Worm (Caenorhabditis elegans) whole organism, late embryonic: Measurements from ENCODE around the gene cdk-1.

Experiments used
- C08G9.2 ChIP-seq: sonication (generic microtip); optimal IDR thresholded peaks from 2 replicates; lab custom pipeline; 2016; ENCODE audit warnings: mild to moderate bottlenecking, missing genetic modification characterization, moderate library complexity, missing compliant biosample characterization
- K09A11.1 ChIP-seq: sonication (generic microtip); optimal IDR thresholded peaks from 2 replicates; lab custom pipeline; 2017; ENCODE audit warnings: antibody characterized with exemption, mild to moderate bottlenecking, missing genetic modification characterization, missing compliant biosample characterization; ENCODE audit not compliant: insufficient read depth
- T23F11.4 ChIP-seq: fragments of 200-800 bp; sonication (Bioruptor generic); optimal IDR thresholded peaks from 2 replicates; lab custom pipeline; 2018; ENCODE audit warnings: mild to moderate bottlenecking, missing genetic modification characterization, missing compliant biosample characterization
- ceh-14 ChIP-seq: sonication (generic microtip); optimal IDR thresholded peaks from 2 replicates; lab custom pipeline; 2016; ENCODE audit warnings: missing genotype, missing genetic modification characterization, missing compliant biosample characterization
- ceh-18 ChIP-seq: sonication (generic microtip); optimal IDR thresholded peaks from 2 replicates; lab custom pipeline; 2016; ENCODE audit warnings: missing genetic modification characterization, missing compliant biosample characterization
- ceh-22 ChIP-seq: sonication (generic microtip); optimal IDR thresholded peaks from 2 replicates; lab custom pipeline; 2017; ENCODE audit warnings: missing biosample characterization, missing genetic modification characterization
- ceh-31 ChIP-seq: sonication (generic microtip); optimal IDR thresholded peaks from 2 replicates; lab custom pipeline; 2016; ENCODE audit warnings: missing genetic modification characterization, missing compliant biosample characterization
- ceh-48 ChIP-seq: sonication (generic microtip); optimal IDR thresholded peaks from 2 replicates; lab custom pipeline; 2016; ENCODE audit warnings: missing genetic modification characterization, inconsistent platforms, missing compliant biosample characterization
- ceh-9 ChIP-seq: sonication (generic microtip); optimal IDR thresholded peaks from 2 replicates; lab custom pipeline; 2016; ENCODE audit warnings: mild to moderate bottlenecking, missing genetic modification characterization, inconsistent platforms, missing compliant biosample characterization
- dmd-4 ChIP-seq: sonication (generic microtip); optimal IDR thresholded peaks from 2 replicates; lab custom pipeline; 2016; ENCODE audit warnings: borderline replicate concordance, missing genetic modification characterization, missing compliant biosample characterization
- dve-1 ChIP-seq: sonication (generic microtip); optimal IDR thresholded peaks from 2 replicates; lab custom pipeline; 2017; ENCODE audit warnings: antibody characterized with exemption, mild to moderate bottlenecking, missing genetic modification characterization, missing compliant biosample characterization
- elt-2 ChIP-seq: sonication (generic microtip); optimal IDR thresholded peaks from 2 replicates; lab custom pipeline; 2016; ENCODE audit warnings: missing genetic modification reagents, missing genetic modification characterization, missing compliant biosample characterization
- elt-4 ChIP-seq: sonication (generic microtip); optimal IDR thresholded peaks from 2 replicates; lab custom pipeline; 2016; ENCODE audit warnings: missing genetic modification characterization, missing compliant biosample characterization
- ets-4 ChIP-seq: sonication (generic microtip); optimal IDR thresholded peaks from 2 replicates; lab custom pipeline; 2016; ENCODE audit warnings: missing genetic modification characterization, missing compliant biosample characterization
- hlh-13 ChIP-seq: fragments of 200-800 bp; sonication (Bioruptor generic); optimal IDR thresholded peaks from 2 replicates; lab custom pipeline; 2018; ENCODE audit warnings: mild to moderate bottlenecking, missing genetic modification characterization, missing compliant biosample characterization
- hlh-15 ChIP-seq: sonication (generic microtip); optimal IDR thresholded peaks from 2 replicates; lab custom pipeline; 2016; ENCODE audit warnings: missing genetic modification characterization, missing compliant biosample characterization
- hlh-6 ChIP-seq: sonication (generic microtip); optimal IDR thresholded peaks from 2 replicates; lab custom pipeline; 2016; ENCODE audit warnings: missing genotype, missing genetic modification characterization, missing compliant biosample characterization
- hlh-8 ChIP-seq: sonication (generic microtip); optimal IDR thresholded peaks from 2 replicates; lab custom pipeline; 2016; ENCODE audit warnings: missing genotype, missing genetic modification characterization, missing compliant biosample characterization
- lim-6 ChIP-seq: sonication (generic microtip); optimal IDR thresholded peaks from 2 replicates; lab custom pipeline; 2016; ENCODE audit warnings: missing genetic modification characterization, missing compliant biosample characterization
- lin-11 ChIP-seq: fragments of 200-800 bp; sonication (Bioruptor generic); optimal IDR thresholded peaks from 2 replicates; lab custom pipeline; 2018; ENCODE audit warnings: mild to moderate bottlenecking, missing genetic modification characterization, missing compliant biosample characterization
- mec-3 ChIP-seq: sonication (generic microtip); optimal IDR thresholded peaks from 2 replicates; lab custom pipeline; 2016; ENCODE audit warnings: borderline replicate concordance, missing genetic modification characterization, missing compliant biosample characterization
- nfya-1 ChIP-seq: sonication (generic microtip); optimal IDR thresholded peaks from 2 replicates; lab custom pipeline; 2017; ENCODE audit warnings: missing genetic modification characterization, mild to moderate bottlenecking, missing compliant biosample characterization, antibody characterized with exemption, moderate library complexity
- nhr-11 ChIP-seq: fragments of 150-350 bp; optimal IDR thresholded peaks from 2 replicates; lab custom pipeline; 2014; ENCODE audit warnings: missing biosample characterization, missing genetic modification characterization
- nhr-232 ChIP-seq: sonication (generic microtip); optimal IDR thresholded peaks from 2 replicates; lab custom pipeline; 2016; ENCODE audit warnings: missing genetic modification characterization, missing compliant biosample characterization
- odd-2 ChIP-seq: sonication (generic microtip); optimal IDR thresholded peaks from 2 replicates; lab custom pipeline; 2017; ENCODE audit warnings: antibody characterized with exemption, mild to moderate bottlenecking, missing genetic modification characterization, missing compliant biosample characterization
- pag-3 ChIP-seq: sonication (generic microtip); optimal IDR thresholded peaks from 2 replicates; lab custom pipeline; 2016; ENCODE audit warnings: missing compliant biosample characterization, missing genetic modification characterization, borderline replicate concordance
- pax-1 ChIP-seq: fragments of 150-350 bp; optimal IDR thresholded peaks from 2 replicates; lab custom pipeline; 2014; ENCODE audit warnings: missing biosample characterization, missing genetic modification characterization
- pha-4 ChIP-seq: fragments of 150-350 bp; optimal IDR thresholded peaks from 2 replicates; lab custom pipeline; 2018; ENCODE audit warnings: missing biosample characterization, missing genetic modification reagents, missing genetic modification characterization
- pqm-1 ChIP-seq: sonication (generic microtip); optimal IDR thresholded peaks from 2 replicates; lab custom pipeline; 2016; ENCODE audit warnings: missing genetic modification characterization, missing compliant biosample characterization
- sdc-2 ChIP-seq: sonication (generic microtip); optimal IDR thresholded peaks from 2 replicates; lab custom pipeline; 2016; ENCODE audit warnings: missing genotype, missing genetic modification characterization, missing compliant biosample characterization
- sox-2 ChIP-seq: fragments of 200-800 bp; sonication (Bioruptor generic); IDR thresholded peaks from 2 replicates; pipeline ENCODE4 v1.3.6; 2022; ENCODE audit warnings: missing genetic modification reagents, missing genetic modification characterization, missing compliant biosample characterization
- sox-4 ChIP-seq: sonication (generic microtip); optimal IDR thresholded peaks from 2 replicates; lab custom pipeline; 2017; ENCODE audit warnings: mild to moderate bottlenecking, missing genetic modification characterization, inconsistent platforms, missing compliant biosample characterization
- syd-9 ChIP-seq: sonication (generic microtip); optimal IDR thresholded peaks from 2 replicates; lab custom pipeline; 2016; ENCODE audit warnings: mild to moderate bottlenecking, missing genetic modification characterization, moderate library complexity, missing compliant biosample characterization
- tbx-2 ChIP-seq: sonication (generic microtip); optimal IDR thresholded peaks from 2 replicates; lab custom pipeline; 2016; ENCODE audit warnings: missing genetic modification characterization, missing compliant biosample characterization
- tbx-7 ChIP-seq: sonication (generic microtip); optimal IDR thresholded peaks from 2 replicates; lab custom pipeline; 2016; ENCODE audit warnings: missing genotype, missing genetic modification characterization, missing compliant biosample characterization
- unc-42 ChIP-seq: sonication (generic microtip); optimal IDR thresholded peaks from 2 replicates; lab custom pipeline; 2016; ENCODE audit warnings: missing genotype, missing genetic modification characterization, missing compliant biosample characterization
- unc-55 ChIP-seq: sonication (generic microtip); optimal IDR thresholded peaks from 2 replicates; lab custom pipeline; 2017; ENCODE audit warnings: missing biosample characterization, missing genetic modification reagents, missing genetic modification characterization
- zip-5 ChIP-seq: sonication (generic microtip); optimal IDR thresholded peaks from 2 replicates; lab custom pipeline; 2016; ENCODE audit warnings: missing genetic modification characterization, missing compliant biosample characterization
- ztf-16 ChIP-seq: sonication (generic microtip); optimal IDR thresholded peaks from 2 replicates; lab custom pipeline; 2017; ENCODE audit warnings: missing genetic modification characterization, missing compliant biosample characterization

The cdk-1 gene

DNA sequence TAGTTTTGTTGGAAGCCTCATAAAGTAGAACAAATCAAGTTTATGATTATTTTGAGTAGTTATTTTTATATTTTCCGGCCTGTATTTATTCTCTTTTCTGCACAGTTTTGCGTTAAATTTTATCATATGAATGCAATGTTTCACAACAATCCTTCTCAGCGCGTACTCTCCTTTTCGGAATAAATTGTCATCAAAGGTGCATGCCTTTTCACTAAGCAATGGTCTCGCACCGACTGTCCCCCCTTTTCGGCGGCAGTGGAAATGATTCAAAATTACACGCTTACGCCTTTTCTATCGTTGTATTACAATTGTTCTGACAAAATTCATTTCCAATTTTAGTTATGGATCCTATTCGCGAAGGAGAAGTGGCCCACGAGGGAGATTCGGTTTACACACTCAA is at the start of gene cdk-1, which contains the start of gene iff-1:
TSS of gene cdk-1 (plus strand) at position 340 of the 400 bp plus-strand sequence.
TSS of gene iff-1 (minus strand) at position 61 of the 400 bp plus-strand sequence.
- TF ChIP-seq ceh-31 (tag; lab: Kevin White, UChicago) = peak; percentile 8
- no peak for TF ChIP-seq K09A11.1 (tag; lab: Kevin White, UChicago)
- peak; percentile 12 for TF ChIP-seq nfya-1 (tag; lab: Kevin White, UChicago)
- no peak for TF ChIP-seq lim-6 (tag; lab: Kevin White, UChicago)
- TF ChIP-seq unc-42 (tag; lab: Kevin White, UChicago) = peak; percentile 1

DNA sequence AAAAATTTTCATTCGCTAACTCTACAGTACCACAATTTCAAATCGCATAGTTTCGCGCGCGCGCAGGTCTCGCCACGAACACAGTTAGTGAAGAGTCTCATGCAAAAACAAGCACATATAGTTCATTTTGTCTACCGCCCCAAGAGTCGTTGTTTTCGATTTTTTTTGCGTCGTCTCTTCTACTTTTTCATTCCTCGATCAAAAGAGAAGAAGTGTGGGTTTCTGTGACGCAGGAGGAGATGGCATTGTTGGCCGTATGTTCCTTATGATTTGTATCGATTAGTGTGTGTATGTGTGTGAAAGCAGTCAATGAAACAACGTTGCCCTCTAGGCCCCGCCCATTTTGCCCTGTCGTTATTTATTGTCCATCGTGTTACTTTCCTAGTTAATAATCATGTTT is 49.4 kb upstream of the cdk-1 start:
- no peak for TF ChIP-seq ceh-18 (tag; lab: Kevin White, UChicago)
- no peak for TF ChIP-seq tbx-7
- TF ChIP-seq C08G9.2 (tag; lab: Kevin White, UChicago) = no peak
- no peak for TF ChIP-seq sox-2 (GFP tag; lab: Robert Waterston, UW)
- TF ChIP-seq pqm-1 (tag; lab: Kevin White, UChicago) = no peak
- no peak for TF ChIP-seq ceh-9 (tag; lab: Kevin White, UChicago)

ce11 chrIII:9698635-9699396 is 48.5 kb upstream of the cdk-1 start:
- TF ChIP-seq elt-2 (peak; percentile 5), nhr-11 (tag; lab: Kevin White, UChicago) (no peak), elt-4 (tag; lab: Kevin White, UChicago) (no peak), dve-1 (tag; lab: Kevin White, UChicago) (no peak)

DNA sequence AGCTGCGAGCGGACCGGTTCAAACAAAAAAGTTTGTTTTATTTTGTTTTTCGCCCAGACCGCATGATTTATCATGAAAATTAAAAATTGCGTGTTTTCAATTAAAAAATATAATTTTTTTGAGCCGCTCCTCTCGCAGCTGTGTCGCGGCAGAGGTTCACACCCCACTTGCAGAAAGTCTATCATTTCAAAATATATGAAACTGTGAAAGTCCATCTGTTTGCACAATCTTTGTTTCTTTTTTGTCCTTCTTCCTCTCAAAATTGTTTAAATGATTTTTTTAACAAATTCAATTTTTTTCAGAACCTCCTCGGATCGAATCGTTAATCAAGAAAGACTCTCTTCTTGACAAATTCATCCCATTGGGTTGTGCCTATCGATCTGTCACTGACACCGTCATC is 47.7 kb upstream of the cdk-1 start, which contains the start of gene tlk-1:
TSS of gene tlk-1 (plus strand) at position 301 of the 400 bp plus-strand sequence.
- TF ChIP-seq ceh-22 (tag; lab: Kevin White, UChicago) = no peak
- no peak for TF ChIP-seq lin-11
- TF ChIP-seq pag-3 (tag; lab: Kevin White, UChicago) = no peak
- TF ChIP-seq ztf-16 (tag; lab: Kevin White, UChicago) = no peak
- TF ChIP-seq nhr-232 (tag; lab: Kevin White, UChicago) = no peak
- no peak for TF ChIP-seq T23F11.4
- TF ChIP-seq C08G9.2 (tag; lab: Kevin White, UChicago) = no peak
- no peak for TF ChIP-seq ceh-48 (tag; lab: Kevin White, UChicago)
- TF ChIP-seq dmd-4 (tag; lab: Kevin White, UChicago) = no peak
- no peak for TF ChIP-seq ceh-14 (tag; lab: Kevin White, UChicago)
- no peak for TF ChIP-seq hlh-8
- TF ChIP-seq hlh-15 (tag; lab: Kevin White, UChicago) = no peak

- peak; percentile 40 for TF ChIP-seq unc-42 (tag; lab: Kevin White, UChicago)
- TF ChIP-seq sdc-2 = peak; percentile 29
- TF ChIP-seq hlh-6 (tag; lab: Kevin White, UChicago) = peak; percentile 50
- no peak for TF ChIP-seq syd-9 (tag; lab: Kevin White, UChicago)
- peak; percentile 2 for TF ChIP-seq ceh-31 (tag; lab: Kevin White, UChicago)
- peak; percentile 80 for TF ChIP-seq unc-55 (GFP tag; lab: Kevin White, UChicago)
Observed at ce11 chrIII:9700114-9700690, 47.1 kb upstream of the cdk-1 start.

DNA sequence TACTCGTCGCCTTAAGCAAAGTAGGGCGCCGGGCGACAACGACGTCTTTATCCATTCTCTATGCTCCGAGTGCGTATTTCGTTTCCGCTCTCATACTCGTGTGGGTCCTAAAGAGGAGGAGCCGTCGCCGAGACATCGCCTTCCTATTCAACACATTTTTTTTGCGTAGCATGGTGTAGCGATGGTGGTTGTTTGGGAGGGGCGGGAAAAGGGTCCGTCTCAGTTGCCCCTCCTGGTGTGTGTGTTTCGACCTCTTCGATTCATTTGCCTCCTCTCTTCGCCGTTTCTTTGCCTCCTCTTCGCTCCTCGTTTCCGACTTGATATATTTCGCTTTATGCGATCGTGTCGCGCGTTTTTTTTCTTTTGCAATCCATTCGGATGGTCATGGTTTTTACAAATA is 45.5 kb upstream of the cdk-1 start:
- TF ChIP-seq mec-3 (tag; lab: Kevin White, UChicago) (no peak), dmd-4 (tag; lab: Kevin White, UChicago) (no peak), sdc-2 (no peak), nhr-11 (tag; lab: Kevin White, UChicago) (no peak), tbx-2 (tag; lab: Kevin White, UChicago) (no peak), ets-4 (tag; lab: Kevin White, UChicago) (no peak), ztf-16 (tag; lab: Kevin White, UChicago) (no peak), pag-3 (tag; lab: Kevin White, UChicago) (no peak), zip-5 (tag; lab: Kevin White, UChicago) (no peak), hlh-6 (tag; lab: Kevin White, UChicago) (no peak), pax-1 (tag; lab: Kevin White, UChicago) (no peak), pqm-1 (tag; lab: Kevin White, UChicago) (no peak), hlh-13 (GFP tag; lab: Kevin White, UChicago) (no peak), nhr-232 (tag; lab: Kevin White, UChicago) (no peak), odd-2 (tag; lab: Kevin White, UChicago) (no peak), elt-2 (no peak), sox-4 (tag; lab: Kevin White, UChicago) (no peak), unc-42 (tag; lab: Kevin White, UChicago) (no peak), pha-4 (tag; lab: Kevin White, UChicago) (no peak)
